Fruit fly (Drosophila melanogaster): Measurements from ENCODE around the gene Sirt7.

Gene Sirt7

dm6 chr3R:29103227-29103626 is 47.5 kb downstream of the Sirt7 start:
- TF ChIP-seq Mnt (GFP tag; optimal IDR thresholded peaks at IDR 0.05) (no peak), CG11617 (GFP tag; optimal IDR thresholded peaks at IDR 0.05) (no peak), CG7101 (tag; optimal IDR thresholded peaks at IDR 0.05) (no peak), kay (GFP tag; ENCODE audit: borderline replicate concordance) (no peak), CG1620 (GFP tag; optimal IDR thresholded peaks at IDR 0.05) (no peak), CG5204 (GFP tag; optimal IDR thresholded peaks at IDR 0.05) (no peak), cnc (optimal IDR thresholded peaks at IDR 0.05) (no peak)

All from whole organism, adult.